Worm (Caenorhabditis elegans): ENCODE measurements around the gene nhr-203.

- TF ChIP-seq hnd-1 (tag; optimal IDR thresholded peaks at IDR 0.05) (no peak), ama-1 (optimal IDR thresholded peaks at IDR 0.05) (no peak), ets-7 (tag; optimal IDR thresholded peaks at IDR 0.05) (no peak), flt-1 (GFP tag; IDR thresholded peaks at IDR 0.05) (no peak), pes-1 (GFP tag; IDR thresholded peaks at IDR 0.05) (no peak), tra-4 (tag; optimal IDR thresholded peaks at IDR 0.05) (no peak), hmg-4 (GFP tag; optimal IDR thresholded peaks at IDR 0.05) (no peak)
These were observed 24.8 kb downstream of the nhr-203 start, which contains the start of gene nhr-212 for ce11 chrV:484285-484890.

Measured in whole organism, early embryonic.